Fruit fly (Drosophila melanogaster): Measurements from ENCODE around the gene CG14570.

CG14570 gene

DNA sequence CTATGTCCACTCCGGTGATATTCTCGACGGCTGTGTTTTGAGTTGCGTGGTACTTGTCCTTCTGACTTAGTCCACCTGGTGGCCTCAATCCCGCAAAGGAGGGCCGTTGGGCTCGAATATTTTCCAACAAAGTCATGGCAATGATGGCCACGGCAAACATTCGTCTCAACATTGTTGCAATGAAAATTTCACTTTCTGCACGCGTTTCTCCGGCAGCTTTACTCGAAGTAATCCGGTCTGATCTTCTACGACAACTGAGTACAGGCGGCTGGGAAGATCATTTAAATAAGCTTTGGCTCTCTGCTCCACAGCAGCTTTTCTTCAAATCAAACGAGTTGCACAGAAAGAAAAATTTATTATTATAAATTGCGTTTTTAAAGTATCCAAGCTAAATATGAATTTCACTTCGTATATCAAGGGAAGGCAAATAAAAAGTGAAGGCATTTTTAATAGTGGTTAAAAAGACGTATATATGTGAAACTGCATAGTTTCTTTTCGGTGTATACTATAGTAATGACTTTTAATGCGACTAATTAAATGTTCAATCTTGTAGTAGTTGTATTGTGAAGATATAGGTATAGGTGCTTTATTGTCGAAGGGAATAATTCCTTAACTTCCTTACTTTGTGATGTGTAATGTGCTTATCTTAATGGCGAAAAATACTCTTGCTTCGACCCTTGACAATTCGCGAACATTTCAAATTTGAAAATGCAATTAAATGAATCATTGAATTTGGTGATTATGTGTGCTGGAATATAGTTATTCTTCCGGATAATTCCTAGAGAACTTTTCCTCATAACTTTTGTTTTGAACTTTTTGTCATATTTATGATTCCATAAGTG lies 8.1 kb upstream of the CG14570 start, which contains the start of gene CG14567 (continued):
- TF ChIP-seq gro (GFP tag; optimal IDR thresholded peaks at IDR 0.05) (no peak), CG30431 (GFP tag; optimal IDR thresholded peaks at IDR 0.05) (no peak), Sry-δ (GFP tag; optimal IDR thresholded peaks at IDR 0.05) (no peak), CG14965 (GFP tag; optimal IDR thresholded peaks at IDR 0.05; ENCODE audit: borderline replicate concordance) (no peak), Atf-2 (GFP tag; optimal IDR thresholded peaks at IDR 0.05) (no peak), Nf-YB (GFP tag; optimal IDR thresholded peaks at IDR 0.05) (no peak), CG11695 (GFP tag; IDR thresholded peaks at IDR 0.05) (no peak), Neu2 (GFP tag; optimal IDR thresholded peaks at IDR 0.05; ENCODE audit: borderline replicate concordance) (no peak), CG10209 (GFP tag; optimal IDR thresholded peaks at IDR 0.05) (no peak), sisA (GFP tag; IDR thresholded peaks at IDR 0.05) (peak; percentile 22; the same call in 1 of the 2 replicates), Jarid2 (GFP tag; optimal IDR thresholded peaks at IDR 0.05) (no peak), CG2889 (GFP tag; IDR thresholded peaks at IDR 0.05) (no peak), ap (GFP tag; IDR thresholded peaks at IDR 0.05) (peak; percentile 46), Bdp1 (GFP tag; optimal IDR thresholded peaks at IDR 0.05) (no peak), bsh (GFP tag; optimal IDR thresholded peaks at IDR 0.05) (peak in 1 of 2 experiments; percentile 55), h (optimal IDR thresholded peaks at IDR 0.05) (no peak), ara (GFP tag; IDR thresholded peaks at IDR 0.05) (no peak; the same call in 1 of the 2 replicates), CG10147 (GFP tag; optimal IDR thresholded peaks at IDR 0.05) (no peak), pan (optimal IDR thresholded peaks at IDR 0.05) (no peak), pan (GFP tag; optimal IDR thresholded peaks at IDR 0.05 in 1 of 2, IDR thresholded peaks at IDR 0.05 in 1 of 2) (peak in 1 of 2 experiments; percentile 64), pho (GFP tag; optimal IDR thresholded peaks at IDR 0.05) (no peak), sim (GFP tag; IDR thresholded peaks at IDR 0.05) (no peak), bowl (GFP tag; IDR thresholded peaks at IDR 0.05) (no peak), CG6689 (GFP tag; IDR thresholded peaks at IDR 0.05) (peak; percentile 30; the same call in 1 of the 2 replicates), Sin3A (optimal IDR thresholded peaks at IDR 0.05) (no peak), Atf6 (GFP tag; IDR thresholded peaks at IDR 0.05) (peak; percentile 55; the same call in 1 of the 2 replicates), CG7357 (GFP tag; IDR thresholded peaks at IDR 0.05) (no peak), CG14710 (tag; optimal IDR thresholded peaks at IDR 0.05) (no peak), HLH3B (GFP tag; IDR thresholded peaks at IDR 0.05) (peak; percentile 55), luna (GFP tag; optimal IDR thresholded peaks at IDR 0.05) (no peak), Ada2b (GFP tag; IDR thresholded peaks at IDR 0.05) (peak; percentile 35; the same call in 1 of the 2 replicates), tin (GFP tag; optimal IDR thresholded peaks at IDR 0.05) (peak; percentile 13), CG17802 (tag; optimal IDR thresholded peaks at IDR 0.05) (no peak), CG31441 (GFP tag; IDR thresholded peaks at IDR 0.05) (peak; percentile 37; the same call in 1 of the 2 replicates), ab (GFP tag; optimal IDR thresholded peaks at IDR 0.05) (no peak), lmd (GFP tag; IDR thresholded peaks at IDR 0.05) (peak; percentile 36; the same call in 1 of the 2 replicates), CG42726 (GFP tag; IDR thresholded peaks at IDR 0.05; ENCODE audit: partially characterized antibody) (no peak), CG17359 (tag; optimal IDR thresholded peaks at IDR 0.05) (no peak), CG10959 (GFP tag; IDR thresholded peaks at IDR 0.05) (no peak), CG10267 (tag; optimal IDR thresholded peaks at IDR 0.05) (no peak), H15 (GFP tag; IDR thresholded peaks at IDR 0.05) (no peak), CG11247 (GFP tag; IDR thresholded peaks at IDR 0.05) (peak; percentile 48; the same call in 1 of the 2 replicates), Gsc (GFP tag; IDR thresholded peaks at IDR 0.05) (no peak), C15 (GFP tag; IDR thresholded peaks at IDR 0.05) (no peak), BtbVII (GFP tag; optimal IDR thresholded peaks at IDR 0.05) (no peak), sc (optimal IDR thresholded peaks at IDR 0.05) (no peak), sc (GFP tag; optimal IDR thresholded peaks at IDR 0.05) (no peak), CG11504 (tag; optimal IDR thresholded peaks at IDR 0.05) (peak; percentile 71), CG5180 (GFP tag; optimal IDR thresholded peaks at IDR 0.05) (no peak), ind (GFP tag; optimal IDR thresholded peaks at IDR 0.05) (peak; percentile 11), zfh1 (GFP tag; IDR thresholded peaks at IDR 0.05) (peak; percentile 43; the same call in 2 of the 3 replicates)
